Worm (Caenorhabditis elegans) whole organism, midembryonic: ENCODE data around the gene C50A2.3.

Experiments
- T22C8.4 ChIP-seq: fragments of 200-800 bp; sonication (Bioruptor generic); IDR thresholded peaks from 2 replicates; pipeline ENCODE4 v1.3.6; 2022; ENCODE audit warnings: missing genetic modification characterization, missing compliant biosample characterization
- cog-1 ChIP-seq: sonication (generic microtip); optimal IDR thresholded peaks from 2 replicates; lab custom pipeline; 2016; ENCODE audit warnings: missing genetic modification characterization, missing compliant biosample characterization
- flt-1 ChIP-seq: fragments of 200-800 bp; sonication (Bioruptor generic); IDR thresholded peaks from 2 replicates; pipeline ENCODE4 v1.3.6; 2022; ENCODE audit warnings: missing genetic modification characterization, missing compliant biosample characterization
- klf-2 ChIP-seq: fragments of 200-800 bp; sonication (Bioruptor generic); conservative IDR thresholded peaks from 2 replicates; pipeline ENCODE4 v1.3.6; 2022; ENCODE audit warnings: missing genetic modification reagents, missing genetic modification characterization, missing compliant biosample characterization
- med-1 ChIP-seq: sonication (generic microtip); optimal IDR thresholded peaks from 2 replicates; lab custom pipeline; 2017; ENCODE audit warnings: missing genetic modification characterization, mild to moderate bottlenecking, missing compliant biosample characterization, antibody characterized with exemption, missing genetic modification reagents; ENCODE audit not compliant: insufficient read depth
- ref-1 ChIP-seq: fragments of 200-800 bp; sonication (Bioruptor generic); conservative IDR thresholded peaks from 2 replicates; pipeline ENCODE4 v1.3.6; 2022; ENCODE audit warnings: missing genetic modification reagents, missing genetic modification characterization, missing compliant biosample characterization
- tab-1 ChIP-seq: fragments of 200-800 bp; sonication (Bioruptor generic); IDR thresholded peaks from 2 replicates; pipeline ENCODE4 v1.3.6; 2022; ENCODE audit warnings: missing genetic modification characterization, missing compliant biosample characterization
- ztf-29 ChIP-seq: fragments of 200-800 bp; sonication (Bioruptor generic); IDR thresholded peaks from 2 replicates; pipeline ENCODE4 v1.3.6; 2022; ENCODE audit warnings: missing genetic modification reagents, missing genetic modification characterization, missing compliant biosample characterization

DNA sequence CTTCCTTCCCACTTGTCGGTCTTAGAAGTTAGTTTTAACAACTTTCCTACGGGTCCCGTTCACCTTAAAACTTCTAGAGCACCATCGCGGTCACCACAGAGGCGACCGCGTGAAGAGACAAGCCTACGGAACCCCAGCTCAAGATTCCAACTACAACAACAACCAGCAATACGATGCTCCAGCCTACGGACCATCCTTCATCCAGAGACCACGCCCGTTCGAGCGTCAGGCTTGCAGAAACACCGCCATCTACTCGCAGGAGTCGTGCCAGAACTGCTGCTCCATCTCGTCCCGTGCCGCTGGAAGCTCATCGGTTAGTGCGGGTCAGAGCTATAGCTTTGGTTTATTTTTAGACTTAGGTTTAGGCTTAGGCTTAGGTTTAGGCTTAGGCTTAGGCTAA, 30.0 kb downstream of the C50A2.3 start:
- TF ChIP-seq flt-1 (no peak), cog-1 (no peak), ztf-29 (GFP tag; lab: Robert Waterston, UW) (no peak), T22C8.4 (GFP tag; lab: Robert Waterston, UW) (no peak), med-1 (GFP tag; lab: Kevin White, UChicago) (no peak), tab-1 (GFP tag; lab: Robert Waterston, UW) (no peak), ref-1 (GFP tag; lab: Robert Waterston, UW) (no peak), klf-2 (GFP tag; lab: Robert Waterston, UW) (no peak)
